Worm (Caenorhabditis elegans): Measurements from ENCODE around the gene his-35.

ce11 chrV:9546042-9546581, 1.0 kb upstream of the his-35 start, which contains the start of gene C50F4.6:
- TF ChIP-seq him-1 (tag; optimal IDR thresholded peaks at IDR 0.05) (no peak), dao-5 (tag; optimal IDR thresholded peaks at IDR 0.05) (no peak)

Data from whole organism, L4/young adult.